Worm (Caenorhabditis elegans) whole organism, mixed stage, embryonic: ENCODE results near the gene tmem-131.

Experiments used
- blmp-1 ChIP-seq: fragments of 150-350 bp; optimal IDR thresholded peaks from 2 replicates; lab custom pipeline; 2014; ENCODE audit warnings: missing biosample characterization, missing genetic modification characterization
- ceh-83 ChIP-seq: fragments of 200-800 bp; sonication (Bioruptor generic); optimal IDR thresholded peaks from 2 replicates; lab custom pipeline; 2018; ENCODE audit warnings: mild to moderate bottlenecking, missing genetic modification characterization, missing compliant biosample characterization
- ces-1 ChIP-seq: fragments of 150-350 bp; optimal IDR thresholded peaks from 2 replicates; lab custom pipeline; 2014; ENCODE audit warnings: missing biosample characterization, missing genetic modification reagents, missing genetic modification characterization
- drap-1 ChIP-seq: fragments of 200-800 bp; sonication (Bioruptor generic); optimal IDR thresholded peaks from 3 replicates; lab custom pipeline; 2018; ENCODE audit warnings: mild to moderate bottlenecking, missing genetic modification characterization, missing compliant biosample characterization
- elt-3 ChIP-seq: fragments of 150-350 bp; optimal IDR thresholded peaks from 2 replicates; lab custom pipeline; 2014; ENCODE audit warnings: missing biosample characterization, missing genetic modification characterization
- lin-32 ChIP-seq: fragments of 200-800 bp; sonication (Bioruptor generic); optimal IDR thresholded peaks from 2 replicates; lab custom pipeline; 2018; ENCODE audit warnings: mild to moderate bottlenecking, missing genetic modification characterization, missing compliant biosample characterization
- mab-5 ChIP-seq: fragments of 150-350 bp; optimal IDR thresholded peaks from 2 replicates; lab custom pipeline; 2014; ENCODE audit warnings: missing biosample characterization, missing genetic modification characterization
- mep-1 ChIP-seq: fragments of 150-350 bp; optimal IDR thresholded peaks from 2 replicates; lab custom pipeline; 2017; ENCODE audit warnings: missing biosample characterization, missing genetic modification reagents, missing genetic modification characterization, inconsistent platforms
- nhr-12 ChIP-seq: fragments of 150-350 bp; optimal IDR thresholded peaks from 2 replicates; lab custom pipeline; 2014; ENCODE audit warnings: missing biosample characterization, missing genetic modification characterization
- nhr-237 ChIP-seq: fragments of 150-350 bp; optimal IDR thresholded peaks from 2 replicates; lab custom pipeline; 2014; ENCODE audit warnings: missing biosample characterization, missing genetic modification characterization
- snpc-4 ChIP-seq: fragments of 150-350 bp; optimal IDR thresholded peaks from 2 replicates; lab custom pipeline; 2014; ENCODE audit warnings: missing biosample characterization, missing genetic modification characterization
- unc-62 ChIP-seq: fragments of 150-350 bp; optimal IDR thresholded peaks from 2 replicates; lab custom pipeline; 2014; ENCODE audit warnings: missing biosample characterization, missing genetic modification reagents, missing genetic modification characterization
- zip-8 ChIP-seq: fragments of 150-350 bp; optimal IDR thresholded peaks from 2 replicates; lab custom pipeline; 2014; ENCODE audit warnings: missing biosample characterization, missing genetic modification characterization
- ztf-11 ChIP-seq: fragments of 150-350 bp; optimal IDR thresholded peaks from 2 replicates; lab custom pipeline; 2014; ENCODE audit warnings: missing biosample characterization, missing genetic modification characterization

ce11 chrIII:5022964-5023363 lies 25.0 kb upstream of the tmem-131 start, which contains the start of gene R144.13:
- TF ChIP-seq mep-1 (tag; lab: Kevin White, UChicago) (no peak), unc-62 (GFP tag; lab: Kevin White, UChicago) (no peak), elt-3 (no peak), ces-1 (GFP tag; lab: Kevin White, UChicago) (no peak), snpc-4 (no peak), ztf-11 (tag; lab: Kevin White, UChicago) (no peak), zip-8 (tag; lab: Kevin White, UChicago) (no peak), lin-32 (GFP tag; lab: Kevin White, UChicago) (no peak), drap-1 (GFP tag; lab: Kevin White, UChicago) (no peak), nhr-237 (no peak), ceh-83 (GFP tag; lab: Kevin White, UChicago) (no peak), nhr-12 (no peak), blmp-1 (tag; lab: Kevin White, UChicago) (no peak), mab-5 (tag; lab: Kevin White, UChicago) (no peak)
